Worm (Caenorhabditis elegans): ENCODE data around the gene B0334.13.
A peak's percentile ranks its signal among the peaks of the same experiment; 100 is the strongest.

DNA sequence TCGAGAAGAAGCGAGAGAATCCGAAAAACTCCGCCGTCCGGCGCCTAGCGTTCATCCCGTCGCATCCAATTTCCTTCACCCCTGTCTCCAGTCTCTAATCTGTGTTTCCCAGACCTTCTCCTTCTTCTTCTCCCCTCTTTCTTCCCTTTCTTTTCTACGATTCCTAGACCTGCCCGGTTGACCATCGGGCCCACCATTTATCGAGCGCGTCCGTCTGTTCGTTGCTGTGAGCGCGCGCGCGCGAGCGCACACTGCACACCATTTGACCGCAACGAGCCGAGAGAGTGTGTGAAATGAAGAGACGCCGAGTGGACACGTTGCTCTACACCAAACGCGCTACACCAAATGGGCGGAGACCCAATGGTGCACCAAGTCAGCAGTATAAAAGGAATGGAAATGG lies 49.0 kb downstream of the B0334.13 start:
- TF ChIP-seq flt-1 (GFP tag; IDR thresholded peaks at IDR 0.05) (no peak), hnd-1 (tag; optimal IDR thresholded peaks at IDR 0.05) (no peak), ama-1 (optimal IDR thresholded peaks at IDR 0.05) (no peak), hmg-4 (GFP tag; optimal IDR thresholded peaks at IDR 0.05) (peak; percentile 43), scrt-1 (GFP tag; IDR thresholded peaks at IDR 0.05) (no peak), ceh-13 (GFP tag; optimal IDR thresholded peaks at IDR 0.05) (no peak)
